Worm (Caenorhabditis elegans) whole organism, L2 larva: Measurements from ENCODE around the gene nlp-26.

ENCODE experiments used
- R02D3.7 ChIP-seq: fragments of 150-350 bp; optimal IDR thresholded peaks from 2 replicates; lab custom pipeline; 2014; ENCODE audit warnings: missing biosample characterization, missing genetic modification characterization
- ZK546.5 ChIP-seq: sonication (generic microtip); optimal IDR thresholded peaks from 2 replicates; lab custom pipeline; 2017; ENCODE audit warnings: missing biosample characterization, missing genetic modification characterization
- ceh-82 ChIP-seq: fragments of 150-350 bp; optimal IDR thresholded peaks from 2 replicates; lab custom pipeline; 2014; ENCODE audit warnings: missing biosample characterization, missing genetic modification characterization
- lin-13 ChIP-seq: fragments of 150-350 bp; optimal IDR thresholded peaks from 2 replicates; lab custom pipeline; 2014; ENCODE audit warnings: missing biosample characterization, missing genetic modification reagents, missing genetic modification characterization
- lin-39 ChIP-seq: fragments of 150-350 bp; optimal IDR thresholded peaks from 2 replicates; lab custom pipeline; 2014; ENCODE audit warnings: missing biosample characterization, missing genetic modification reagents, missing genetic modification characterization
- lsy-2 ChIP-seq, 2 experiments: fragments of 150-350 bp in 1 of 2; sonication (generic microtip) in 1 of 2; optimal IDR thresholded peaks; 2 replicates each; lab custom pipeline; 2014 to 2017; ENCODE audit warnings: missing biosample characterization in 2 of 2, missing genetic modification characterization in 2 of 2
- sma-3 ChIP-seq: sonication (generic microtip); optimal IDR thresholded peaks from 2 replicates; lab custom pipeline; 2016; ENCODE audit warnings: missing genetic modification reagents, missing genetic modification characterization, missing compliant biosample characterization
- sma-9 ChIP-seq, 2 experiments: fragments of 150-350 bp in 1 of 2; sonication (generic microtip) in 1 of 2; optimal IDR thresholded peaks; 2 replicates each; lab custom pipeline; 2014 to 2016; ENCODE audit warnings: missing genetic modification characterization in 2 of 2, mild to moderate bottlenecking in 1 of 2, missing biosample characterization in 1 of 2, missing compliant biosample characterization in 1 of 2, missing genetic modification reagents in 1 of 2, moderate library complexity in 1 of 2
- snpc-4 ChIP-seq: fragments of 150-350 bp; optimal IDR thresholded peaks from 2 replicates; lab custom pipeline; 2014; ENCODE audit warnings: missing biosample characterization, missing genetic modification characterization
- unc-55 ChIP-seq: fragments of 150-350 bp; sonication (generic microtip); optimal IDR thresholded peaks from 3 replicates; lab custom pipeline; 2014; ENCODE audit warnings: missing biosample characterization, missing genetic modification reagents, missing genetic modification characterization
- unc-62 ChIP-seq: fragments of 150-350 bp; optimal IDR thresholded peaks from 2 replicates; lab custom pipeline; 2014; ENCODE audit warnings: missing biosample characterization, missing genetic modification reagents, missing genetic modification characterization

DNA sequence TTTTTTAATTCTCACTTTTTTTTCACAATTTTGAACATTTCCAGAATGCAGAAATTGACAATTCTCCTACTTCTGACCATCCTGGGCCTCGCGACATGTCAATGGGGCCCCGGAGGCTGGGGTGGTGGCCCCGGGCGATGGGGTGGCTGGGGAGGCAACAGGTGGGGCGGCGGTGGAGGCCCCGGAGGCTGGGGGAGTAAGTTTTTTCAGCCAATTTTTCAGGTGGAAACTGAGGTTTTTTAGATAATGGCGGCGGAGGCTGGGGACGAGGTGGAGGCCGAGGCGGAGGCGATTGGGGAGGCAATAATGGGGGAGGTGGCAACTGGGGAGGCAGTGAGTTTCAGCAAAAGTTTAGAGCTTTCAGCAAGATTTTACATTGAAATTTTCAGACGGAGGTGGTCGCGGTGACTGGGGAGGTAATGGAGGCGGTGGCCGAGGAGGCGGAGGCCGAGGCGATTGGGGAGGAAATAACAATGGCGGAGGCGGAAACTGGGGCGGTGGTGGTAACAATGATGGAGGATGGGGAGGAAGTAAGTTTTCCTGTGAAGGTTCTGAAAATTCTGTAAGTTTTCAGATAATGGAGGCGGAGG is 3.0 kb upstream of the nlp-26 start:
- TF ChIP-seq lsy-2 (tag; optimal IDR thresholded peaks at IDR 0.05; lab: Kevin White, UChicago) (no peak), R02D3.7 (tag; lab: Kevin White, UChicago) (no peak), unc-55 (GFP tag; lab: Kevin White, UChicago) (no peak), lin-13 (GFP tag; lab: Kevin White, UChicago) (no peak), snpc-4 (tag; lab: Kevin White, UChicago) (no peak), ZK546.5 (no peak), sma-9 (GFP tag; optimal IDR thresholded peaks at IDR 0.05; lab: Kevin White, UChicago) (no peak), sma-9 (tag; optimal IDR thresholded peaks at IDR 0.05; lab: Kevin White, UChicago) (no peak), unc-62 (GFP tag; lab: Kevin White, UChicago) (no peak), sma-3 (GFP tag; lab: Kevin White, UChicago) (no peak), ceh-82 (tag; lab: Kevin White, UChicago) (no peak), lin-39 (tag; lab: Kevin White, UChicago) (no peak)
